In the genomic region with DNA sequence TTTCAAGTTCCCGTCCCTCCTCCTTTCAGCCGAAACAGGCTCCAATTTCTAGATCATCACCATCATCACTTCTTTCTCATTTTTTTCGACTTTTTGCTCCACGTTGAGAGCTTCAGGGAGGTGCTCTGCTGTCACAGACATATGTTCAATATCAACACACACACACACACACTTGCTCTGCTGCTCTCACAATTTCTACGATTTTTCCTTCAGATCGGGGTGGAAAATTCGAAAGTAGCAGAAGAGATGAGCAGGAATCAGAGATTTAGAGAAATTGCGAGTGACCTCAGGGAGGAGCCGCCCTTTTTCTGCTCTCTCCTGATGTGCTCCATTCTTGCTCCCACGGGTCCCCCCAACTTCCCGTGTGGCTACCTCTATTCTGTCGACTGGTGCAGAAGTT, we compare ENCODE assay signal across 1 worm cellular context.
TF ChIP-seq lines count a peak whose summit lies in the region.

pqn-48 (plus strand) TSS at position 344 of the 400 bp plus-strand sequence.

TF ChIP-seq in whole organism, L1 larva, 84 proteins besides CTCF, POLR2A, EP300 and RAD21 (continued from another document):
- TF ChIP-seq ztf-4 (tag; optimal IDR thresholded peaks at IDR 0.05; lab: Kevin White, UChicago) (no peak), lsy-2 (tag; optimal IDR thresholded peaks at IDR 0.05; lab: Kevin White, UChicago) (peak in 1 of 2 experiments; percentile 27), grh-1 (GFP tag; IDR thresholded peaks at IDR 0.05; lab: Robert Waterston, UW) (no peak), irx-1 (tag; optimal IDR thresholded peaks at IDR 0.05; lab: Kevin White, UChicago) (no peak), hpl-2 (GFP tag; optimal IDR thresholded peaks at IDR 0.05; lab: Kevin White, UChicago) (no peak), sox-4 (tag; optimal IDR thresholded peaks at IDR 0.05; lab: Kevin White, UChicago) (no peak), dsc-1 (tag; optimal IDR thresholded peaks at IDR 0.05; lab: Kevin White, UChicago) (peak; percentile 31), hlh-17 (GFP tag; optimal IDR thresholded peaks at IDR 0.05; lab: Kevin White, UChicago; ENCODE audit: borderline replicate concordance) (no peak), sup-37 (GFP tag; optimal IDR thresholded peaks at IDR 0.05; lab: Kevin White, UChicago) (no peak), unc-62 (GFP tag; optimal IDR thresholded peaks at IDR 0.05; lab: Kevin White, UChicago) (no peak), lir-3 (tag; optimal IDR thresholded peaks at IDR 0.05; lab: Kevin White, UChicago; ENCODE audit: poor library complexity) (no peak), pag-3 (tag; optimal IDR thresholded peaks at IDR 0.05; lab: Kevin White, UChicago; ENCODE audit: borderline replicate concordance, insufficient read depth) (no peak), rnt-1 (tag; optimal IDR thresholded peaks at IDR 0.05; lab: Kevin White, UChicago) (peak; percentile 52), fkh-4 (tag; optimal IDR thresholded peaks at IDR 0.05; lab: Kevin White, UChicago; ENCODE audit: borderline replicate concordance) (no peak)
